Fruit fly (Drosophila melanogaster) whole organism, wandering third instar larva: ENCODE measurements around the gene CG43658.

Experiments used
- Abd-B ChIP-seq: fragments of >200 bp; optimal IDR thresholded peaks from 2 replicates; lab custom pipeline; 2017; ENCODE audit warnings: missing biosample characterization, missing genetic modification characterization
- CG9705 ChIP-seq: fragments of 200-800 bp; sonication (Bioruptor generic); optimal IDR thresholded peaks from 2 replicates; lab custom pipeline; 2018; ENCODE audit warnings: missing biosample characterization, mild to moderate bottlenecking, missing genetic modification characterization
- Dfd ChIP-seq: fragments of >200 bp; optimal IDR thresholded peaks from 2 replicates; lab custom pipeline; 2017; ENCODE audit warnings: missing biosample characterization, missing genetic modification characterization
- Dif ChIP-seq: fragments of 200-275, 200-300 bp; sonication (Bioruptor generic); optimal IDR thresholded peaks from 2 replicates; lab custom pipeline; 2018; ENCODE audit warnings: missing biosample characterization, missing genetic modification characterization; ENCODE audit not compliant: partially characterized antibody
- Hr83 ChIP-seq: fragments of 200-300 bp; sonication (Bioruptor generic); optimal IDR thresholded peaks from 2 replicates; lab custom pipeline; 2016; ENCODE audit warnings: missing biosample characterization, mild to moderate bottlenecking, missing genetic modification characterization, moderate library complexity; ENCODE audit not compliant: poor library complexity, severe bottlenecking
- N ChIP-seq: fragments of >200 bp; optimal IDR thresholded peaks from 2 replicates; lab custom pipeline; 2018; ENCODE audit warnings: missing biosample characterization, missing external identifiers, missing genetic modification characterization
- Sp1 ChIP-seq: fragments of 200-800 bp; sonication (Bioruptor generic); optimal IDR thresholded peaks from 3 replicates; lab custom pipeline; 2019; ENCODE audit warnings: missing biosample characterization, mild to moderate bottlenecking, missing genetic modification characterization, moderate library complexity
- brk ChIP-seq: fragments of 200-800 bp; sonication (Bioruptor generic); optimal IDR thresholded peaks from 2 replicates; lab custom pipeline; 2016; ENCODE audit warnings: missing biosample characterization, mild to moderate bottlenecking, missing genetic modification characterization
- dsf ChIP-seq: sonication (Bioruptor generic); optimal IDR thresholded peaks from 2 replicates; lab custom pipeline; 2016; ENCODE audit warnings: missing biosample characterization, missing genetic modification characterization, borderline replicate concordance
- fru ChIP-seq: fragments of 200-800 bp; sonication (Bioruptor generic); optimal IDR thresholded peaks from 3 replicates; lab custom pipeline; 2016; ENCODE audit warnings: missing biosample characterization, mild to moderate bottlenecking, missing genetic modification characterization
- lola ChIP-seq: fragments of >200 bp; optimal IDR thresholded peaks from 2 replicates; lab custom pipeline; 2017; ENCODE audit warnings: missing biosample characterization, missing genetic modification characterization
- psq ChIP-seq: fragments of 200-800 bp; sonication (Bioruptor generic); optimal IDR thresholded peaks from 3 replicates; lab custom pipeline; 2017; ENCODE audit warnings: missing biosample characterization, mild to moderate bottlenecking, missing genetic modification characterization, moderate library complexity
- sage ChIP-seq: fragments of 200-800 bp; sonication (Bioruptor generic); optimal IDR thresholded peaks from 2 replicates; lab custom pipeline; 2016; ENCODE audit warnings: missing biosample characterization, mild to moderate bottlenecking, missing genetic modification characterization
- woc ChIP-seq: sonication (Bioruptor generic); optimal IDR thresholded peaks from 2 replicates; lab custom pipeline; 2016; ENCODE audit warnings: missing biosample characterization, mild to moderate bottlenecking, missing genetic modification characterization

- no peak for TF ChIP-seq Abd-B
- TF ChIP-seq Dfd (GFP tag; lab: Kevin White, UChicago) = no peak
- no peak for TF ChIP-seq Hr83 (GFP tag; lab: Kevin White, UChicago)
- no peak for TF ChIP-seq Sp1
- TF ChIP-seq woc (GFP tag; lab: Kevin White, UChicago) = peak; percentile 89
- TF ChIP-seq Dif = peak; percentile 23
- no peak for TF ChIP-seq lola (GFP tag; lab: Kevin White, UChicago)
- no peak for TF ChIP-seq sage (GFP tag; lab: Kevin White, UChicago)
- TF ChIP-seq fru = peak; percentile 75
- TF ChIP-seq psq (GFP tag; lab: Kevin White, UChicago) = peak; percentile 37
- peak; percentile 10 for TF ChIP-seq brk (GFP tag; lab: Kevin White, UChicago)
- no peak for TF ChIP-seq dsf
- TF ChIP-seq N (GFP tag; lab: Kevin White, UChicago) = no peak
- TF ChIP-seq CG9705 = peak; percentile 7
Observed at dm6 chrX:17506965-17507878, 53.8 kb downstream of the CG43658 start.
